Worm (Caenorhabditis elegans) whole organism, early embryonic: ENCODE measurements around the gene R02D5.10.

ENCODE experiments used
- B0310.2 ChIP-seq: sonication (generic microtip); optimal IDR thresholded peaks from 2 replicates; lab custom pipeline; 2016; ENCODE audit warnings: mild to moderate bottlenecking, missing genetic modification characterization, missing compliant biosample characterization
- aly-1 ChIP-seq: sonication (generic microtip); optimal IDR thresholded peaks from 2 replicates; lab custom pipeline; 2016; ENCODE audit warnings: missing genetic modification characterization, missing compliant biosample characterization
- ama-1 ChIP-seq: fragments of 150-350 bp; optimal IDR thresholded peaks from 2 replicates; lab custom pipeline; 2014
- ceh-13 ChIP-seq: fragments of 200-800 bp; sonication (Bioruptor generic); optimal IDR thresholded peaks from 2 replicates; lab custom pipeline; 2018; ENCODE audit warnings: mild to moderate bottlenecking, missing genetic modification characterization, missing compliant biosample characterization
- ceh-36 ChIP-seq: sonication (generic microtip); optimal IDR thresholded peaks from 2 replicates; lab custom pipeline; 2016; ENCODE audit warnings: missing genetic modification characterization, inconsistent platforms, missing compliant biosample characterization
- flt-1 ChIP-seq: fragments of 200-800 bp; sonication (Bioruptor generic); IDR thresholded peaks from 2 replicates; pipeline ENCODE4 v1.3.6; 2022; ENCODE audit warnings: missing genetic modification characterization, missing compliant biosample characterization
- pes-1 ChIP-seq: fragments of 200-800 bp; sonication (Bioruptor generic); IDR thresholded peaks from 2 replicates; pipeline ENCODE4 v1.3.6; 2022; ENCODE audit warnings: missing genetic modification reagents, missing genetic modification characterization, missing compliant biosample characterization
- scrt-1 ChIP-seq: fragments of 200-800 bp; sonication (Bioruptor generic); IDR thresholded peaks from 2 replicates; pipeline ENCODE4 v1.3.6; 2022; ENCODE audit warnings: missing genetic modification characterization, missing compliant biosample characterization
- tbx-11 ChIP-seq: fragments of 200-800 bp; sonication (Bioruptor generic); IDR thresholded peaks from 2 replicates; pipeline ENCODE4 v1.3.6; 2022; ENCODE audit warnings: missing genetic modification characterization, missing compliant biosample characterization

DNA sequence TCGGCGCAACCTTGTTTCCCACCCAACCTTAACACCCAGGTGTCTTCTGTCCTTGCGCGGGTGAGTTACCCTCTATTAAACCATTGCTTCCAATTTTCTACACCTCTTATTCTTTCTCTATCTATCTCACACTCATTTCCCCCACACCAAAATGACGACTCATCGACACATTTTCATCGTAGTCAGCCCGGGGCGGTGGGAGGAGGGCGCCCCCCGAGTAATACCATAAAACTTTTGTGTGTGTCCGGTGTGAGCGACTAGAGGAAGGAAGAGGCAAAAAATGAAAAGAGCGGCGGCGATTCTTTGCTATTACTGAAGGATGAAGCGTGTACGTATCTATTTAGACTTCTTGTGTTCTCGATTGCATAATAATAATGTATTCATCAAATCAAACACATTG lies 22.7 kb downstream of the R02D5.10 start:
- no peak for TF ChIP-seq tbx-11 (GFP tag; lab: Robert Waterston, UW)
- no peak for TF ChIP-seq ceh-36 (tag; lab: Kevin White, UChicago)
- no peak for TF ChIP-seq ceh-13 (GFP tag; lab: Kevin White, UChicago)
- no peak for TF ChIP-seq aly-1 (tag; lab: Kevin White, UChicago)
- no peak for TF ChIP-seq ama-1
- TF ChIP-seq pes-1 (GFP tag; lab: Robert Waterston, UW), result peak; percentile 29; the same call in 1 of the 2 replicates
- 0 out of 2 replicates have a peak, but pooled peaks have one; percentile 49 for TF ChIP-seq scrt-1 (GFP tag; lab: Robert Waterston, UW)
- no peak for TF ChIP-seq B0310.2
- TF ChIP-seq flt-1 (GFP tag; lab: Robert Waterston, UW), result no peak
